Fruit fly (Drosophila melanogaster) whole organism, embryonic: Measurements from ENCODE around the gene CG9044.

ENCODE experiments used
- Bdp1 ChIP-seq: fragments of 200-800 bp; sonication (Bioruptor generic); optimal IDR thresholded peaks from 3 replicates; lab custom pipeline; 2016; ENCODE audit warnings: missing biosample characterization, missing genetic modification characterization
- CG1233 ChIP-seq: fragments of 200-800 bp; sonication (Bioruptor generic); optimal IDR thresholded peaks from 4 replicates; lab custom pipeline; 2018; ENCODE audit warnings: missing biosample characterization, mild to moderate bottlenecking, missing genetic modification characterization
- CG17385 ChIP-seq: fragments of 200-800 bp; sonication (Bioruptor generic); optimal IDR thresholded peaks from 3 replicates; lab custom pipeline; 2018; ENCODE audit warnings: missing biosample characterization, mild to moderate bottlenecking, missing genetic modification characterization
- Ravus ChIP-seq: fragments of 200-800 bp; sonication (Bioruptor generic); IDR thresholded peaks from 2 replicates; pipeline ENCODE4 v1.3.6; 2022; ENCODE audit warnings: missing biosample characterization, missing genetic modification characterization

DNA sequence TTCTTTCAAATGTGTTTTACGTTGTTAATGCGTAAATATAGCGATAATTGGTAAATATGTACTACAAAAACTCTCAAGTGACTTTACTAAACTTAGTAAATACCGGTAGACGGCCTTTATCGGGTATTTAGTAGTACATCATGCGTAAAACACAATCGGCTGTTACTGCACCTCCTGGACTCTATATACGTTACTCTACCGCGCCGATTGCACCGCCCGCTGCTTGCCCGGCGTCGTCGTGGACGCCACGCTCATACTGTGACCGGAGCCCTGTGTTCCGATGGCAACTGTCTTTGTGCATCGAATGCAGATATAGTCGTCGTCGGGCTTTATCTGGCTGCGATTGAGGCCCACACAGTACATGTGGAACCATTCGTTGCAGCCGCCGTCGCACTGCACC, 41.2 kb downstream of the CG9044 start:
- TF ChIP-seq Ravus (GFP tag; lab: Robert Waterston, UW), result no peak
- no peak for TF ChIP-seq CG17385
- no peak for TF ChIP-seq CG1233 (GFP tag; lab: Kevin White, UChicago)
- TF ChIP-seq Bdp1 (GFP tag; lab: Kevin White, UChicago), result no peak
